Worm (Caenorhabditis elegans) whole organism, late embryonic: Measurements from ENCODE around the gene acs-5.

Source experiments
- C08G9.2 ChIP-seq: sonication (generic microtip); optimal IDR thresholded peaks from 2 replicates; lab custom pipeline; 2016; ENCODE audit warnings: mild to moderate bottlenecking, missing genetic modification characterization, moderate library complexity, missing compliant biosample characterization
- C38D4.7 ChIP-seq: fragments of 200-800 bp; sonication (Bioruptor generic); optimal IDR thresholded peaks from 2 replicates; lab custom pipeline; 2018; ENCODE audit warnings: mild to moderate bottlenecking, missing genetic modification characterization, moderate library complexity, missing compliant biosample characterization
- F13H6.1 ChIP-seq: sonication (generic microtip); optimal IDR thresholded peaks from 2 replicates; lab custom pipeline; 2016; ENCODE audit warnings: missing genetic modification characterization, missing compliant biosample characterization
- K02D7.2 ChIP-seq: sonication (generic microtip); optimal IDR thresholded peaks from 2 replicates; lab custom pipeline; 2017; ENCODE audit warnings: mild to moderate bottlenecking, missing genetic modification characterization, missing compliant biosample characterization
- ahr-1 ChIP-seq: sonication (generic microtip); optimal IDR thresholded peaks from 2 replicates; lab custom pipeline; 2016; ENCODE audit warnings: missing genetic modification characterization, missing compliant biosample characterization
- ceh-18 ChIP-seq: sonication (generic microtip); optimal IDR thresholded peaks from 2 replicates; lab custom pipeline; 2016; ENCODE audit warnings: missing genetic modification characterization, missing compliant biosample characterization
- ceh-19 ChIP-seq: fragments of 200-800 bp; sonication (Bioruptor generic); optimal IDR thresholded peaks from 2 replicates; lab custom pipeline; 2018; ENCODE audit warnings: mild to moderate bottlenecking, missing genetic modification characterization, missing compliant biosample characterization
- ceh-31 ChIP-seq: sonication (generic microtip); optimal IDR thresholded peaks from 2 replicates; lab custom pipeline; 2016; ENCODE audit warnings: missing genetic modification characterization, missing compliant biosample characterization
- che-1 ChIP-seq: sonication (generic microtip); optimal IDR thresholded peaks from 2 replicates; lab custom pipeline; 2016; ENCODE audit warnings: mild to moderate bottlenecking, missing genetic modification characterization, missing compliant biosample characterization
- dmd-4 ChIP-seq: sonication (generic microtip); optimal IDR thresholded peaks from 2 replicates; lab custom pipeline; 2016; ENCODE audit warnings: borderline replicate concordance, missing genetic modification characterization, missing compliant biosample characterization
- elt-2 ChIP-seq: sonication (generic microtip); optimal IDR thresholded peaks from 2 replicates; lab custom pipeline; 2016; ENCODE audit warnings: missing genetic modification reagents, missing genetic modification characterization, missing compliant biosample characterization
- elt-4 ChIP-seq: sonication (generic microtip); optimal IDR thresholded peaks from 2 replicates; lab custom pipeline; 2016; ENCODE audit warnings: missing genetic modification characterization, missing compliant biosample characterization
- ets-4 ChIP-seq: sonication (generic microtip); optimal IDR thresholded peaks from 2 replicates; lab custom pipeline; 2016; ENCODE audit warnings: missing genetic modification characterization, missing compliant biosample characterization
- fkh-6 ChIP-seq: sonication (generic microtip); optimal IDR thresholded peaks from 2 replicates; lab custom pipeline; 2016; ENCODE audit warnings: missing genetic modification characterization, missing compliant biosample characterization
- hlh-6 ChIP-seq: sonication (generic microtip); optimal IDR thresholded peaks from 2 replicates; lab custom pipeline; 2016; ENCODE audit warnings: missing genotype, missing genetic modification characterization, missing compliant biosample characterization
- hlh-8 ChIP-seq: sonication (generic microtip); optimal IDR thresholded peaks from 2 replicates; lab custom pipeline; 2016; ENCODE audit warnings: missing genotype, missing genetic modification characterization, missing compliant biosample characterization
- lim-6 ChIP-seq: sonication (generic microtip); optimal IDR thresholded peaks from 2 replicates; lab custom pipeline; 2016; ENCODE audit warnings: missing genetic modification characterization, missing compliant biosample characterization
- mec-3 ChIP-seq: sonication (generic microtip); optimal IDR thresholded peaks from 2 replicates; lab custom pipeline; 2016; ENCODE audit warnings: borderline replicate concordance, missing genetic modification characterization, missing compliant biosample characterization
- nfya-1 ChIP-seq: sonication (generic microtip); optimal IDR thresholded peaks from 2 replicates; lab custom pipeline; 2017; ENCODE audit warnings: missing genetic modification characterization, mild to moderate bottlenecking, missing compliant biosample characterization, antibody characterized with exemption, moderate library complexity
- nhr-11 ChIP-seq: fragments of 150-350 bp; optimal IDR thresholded peaks from 2 replicates; lab custom pipeline; 2014; ENCODE audit warnings: missing biosample characterization, missing genetic modification characterization
- nhr-232 ChIP-seq: sonication (generic microtip); optimal IDR thresholded peaks from 2 replicates; lab custom pipeline; 2016; ENCODE audit warnings: missing genetic modification characterization, missing compliant biosample characterization
- npax-4 ChIP-seq: sonication (generic microtip); optimal IDR thresholded peaks from 2 replicates; lab custom pipeline; 2016; ENCODE audit warnings: missing genetic modification characterization, missing compliant biosample characterization
- odd-2 ChIP-seq: sonication (generic microtip); optimal IDR thresholded peaks from 2 replicates; lab custom pipeline; 2017; ENCODE audit warnings: antibody characterized with exemption, mild to moderate bottlenecking, missing genetic modification characterization, missing compliant biosample characterization
- pat-9 ChIP-seq: fragments of 200-800 bp; sonication (Bioruptor generic); optimal IDR thresholded peaks from 2 replicates; lab custom pipeline; 2018; ENCODE audit warnings: mild to moderate bottlenecking, missing genetic modification characterization, moderate library complexity, missing compliant biosample characterization
- pax-1 ChIP-seq: fragments of 150-350 bp; optimal IDR thresholded peaks from 2 replicates; lab custom pipeline; 2014; ENCODE audit warnings: missing biosample characterization, missing genetic modification characterization
- pha-4 ChIP-seq: fragments of 150-350 bp; optimal IDR thresholded peaks from 2 replicates; lab custom pipeline; 2018; ENCODE audit warnings: missing biosample characterization, missing genetic modification reagents, missing genetic modification characterization
- pqm-1 ChIP-seq: sonication (generic microtip); optimal IDR thresholded peaks from 2 replicates; lab custom pipeline; 2016; ENCODE audit warnings: missing genetic modification characterization, missing compliant biosample characterization
- rnt-1 ChIP-seq: sonication (generic microtip); optimal IDR thresholded peaks from 2 replicates; lab custom pipeline; 2016; ENCODE audit warnings: missing genetic modification characterization, missing compliant biosample characterization
- sdc-2 ChIP-seq: sonication (generic microtip); optimal IDR thresholded peaks from 2 replicates; lab custom pipeline; 2016; ENCODE audit warnings: missing genotype, missing genetic modification characterization, missing compliant biosample characterization
- tbx-2 ChIP-seq: sonication (generic microtip); optimal IDR thresholded peaks from 2 replicates; lab custom pipeline; 2016; ENCODE audit warnings: missing genetic modification characterization, missing compliant biosample characterization
- tbx-7 ChIP-seq: sonication (generic microtip); optimal IDR thresholded peaks from 2 replicates; lab custom pipeline; 2016; ENCODE audit warnings: missing genotype, missing genetic modification characterization, missing compliant biosample characterization
- unc-3 ChIP-seq, 2 experiments: fragments of 200-800 bp in 1 of 2; sonication (Bioruptor generic) in 1 of 2; sonication (generic microtip) in 1 of 2; conservative IDR thresholded peaks in 1 of 2; optimal IDR thresholded peaks in 1 of 2; 2 replicates each; pipeline versions ENCODE4 v1.3.6 to Lab custom; 2016 to 2022; ENCODE audit warnings: missing compliant biosample characterization in 2 of 2, missing genetic modification characterization in 2 of 2, missing genetic modification reagents in 1 of 2
- unc-42 ChIP-seq: sonication (generic microtip); optimal IDR thresholded peaks from 2 replicates; lab custom pipeline; 2016; ENCODE audit warnings: missing genotype, missing genetic modification characterization, missing compliant biosample characterization
- unc-55 ChIP-seq: sonication (generic microtip); optimal IDR thresholded peaks from 2 replicates; lab custom pipeline; 2017; ENCODE audit warnings: missing biosample characterization, missing genetic modification reagents, missing genetic modification characterization
- ztf-16 ChIP-seq: sonication (generic microtip); optimal IDR thresholded peaks from 2 replicates; lab custom pipeline; 2017; ENCODE audit warnings: missing genetic modification characterization, missing compliant biosample characterization

Gene acs-5

ce11 chrIII:13524021-13524420, 19.3 kb downstream of the acs-5 start, which contains the start of gene pod-1:
Gene pod-1 (minus strand): TSS chrIII:13524121.
- TF ChIP-seq pha-4 (tag; lab: Kevin White, UChicago) (no peak), C08G9.2 (tag; lab: Kevin White, UChicago) (no peak), sdc-2 (tag; lab: Kevin White, UChicago) (no peak), odd-2 (no peak), rnt-1 (tag; lab: Kevin White, UChicago) (no peak), nhr-11 (tag; lab: Kevin White, UChicago) (no peak), ceh-19 (GFP tag; lab: Kevin White, UChicago) (no peak), mec-3 (no peak)

ce11 chrIII:13518437-13518836, 24.9 kb downstream of the acs-5 start:
- TF ChIP-seq hlh-6 (tag; lab: Kevin White, UChicago) (no peak), unc-42 (tag; lab: Kevin White, UChicago) (no peak), nfya-1 (tag; lab: Kevin White, UChicago) (no peak), ceh-31 (tag; lab: Kevin White, UChicago) (no peak), ahr-1 (tag; lab: Kevin White, UChicago) (no peak), ceh-18 (tag; lab: Kevin White, UChicago) (no peak), fkh-6 (tag; lab: Kevin White, UChicago) (no peak), elt-4 (tag; lab: Kevin White, UChicago) (no peak), pax-1 (tag; lab: Kevin White, UChicago) (no peak), tbx-2 (no peak), nhr-232 (tag; lab: Kevin White, UChicago) (no peak), elt-2 (tag; lab: Kevin White, UChicago) (no peak), C08G9.2 (tag; lab: Kevin White, UChicago) (no peak), hlh-8 (tag; lab: Kevin White, UChicago) (no peak), pat-9 (tag; lab: Kevin White, UChicago) (no peak), K02D7.2 (tag; lab: Kevin White, UChicago) (no peak), ets-4 (no peak), unc-55 (no peak), pqm-1 (tag; lab: Kevin White, UChicago) (no peak), F13H6.1 (tag; lab: Kevin White, UChicago) (no peak)

- TF ChIP-seq hlh-8 (tag; lab: Kevin White, UChicago), result no peak
- no peak for TF ChIP-seq unc-3 (GFP tag; conservative IDR thresholded peaks at IDR 0.05; lab: Robert Waterston, UW)
- TF ChIP-seq unc-3 (tag; optimal IDR thresholded peaks at IDR 0.05; lab: Kevin White, UChicago), result no peak
- TF ChIP-seq ztf-16 (tag; lab: Kevin White, UChicago), result no peak
- TF ChIP-seq C38D4.7 (GFP tag; lab: Kevin White, UChicago), result no peak
- no peak for TF ChIP-seq pax-1 (tag; lab: Kevin White, UChicago)
- TF ChIP-seq tbx-7 (tag; lab: Kevin White, UChicago), result no peak
- TF ChIP-seq C08G9.2 (tag; lab: Kevin White, UChicago), result no peak
- TF ChIP-seq ets-4, result no peak
- TF ChIP-seq, all 69 proteins: peak for 0
These were observed 28.9 kb downstream of the acs-5 start, which contains the start of gene mlh-1 for ce11 chrIII:13514470-13514869. Gene mlh-1 (minus strand): TSS chrIII:13514570.

ce11 chrIII:13510753-13511152, 32.6 kb downstream of the acs-5 start:
- TF ChIP-seq dmd-4 (tag; lab: Kevin White, UChicago) (no peak), che-1 (tag; lab: Kevin White, UChicago) (no peak), ceh-19 (GFP tag; lab: Kevin White, UChicago) (no peak), C08G9.2 (tag; lab: Kevin White, UChicago) (no peak)

- TF ChIP-seq mec-3 (no peak), rnt-1 (tag; lab: Kevin White, UChicago) (no peak), unc-42 (tag; lab: Kevin White, UChicago) (no peak), ceh-18 (tag; lab: Kevin White, UChicago) (no peak), npax-4 (tag; lab: Kevin White, UChicago) (no peak), lim-6 (tag; lab: Kevin White, UChicago) (no peak), nfya-1 (tag; lab: Kevin White, UChicago) (no peak), elt-2 (tag; lab: Kevin White, UChicago) (no peak)
These were observed 37.6 kb downstream of the acs-5 start, which contains the start of gene T28A8.3 for ce11 chrIII:13505718-13506117. Gene T28A8.3 (plus strand): TSS chrIII:13506018.
